Fruit fly (Drosophila melanogaster): Measurements from ENCODE around the gene Mulk.

dm6 chr2L:10314327-10315210 lies 44.7 kb downstream of the Mulk start, which contains the start of the genes Usp14 and CG4972:
- TF ChIP-seq ttk (optimal IDR thresholded peaks at IDR 0.05) (no peak), psq (optimal IDR thresholded peaks at IDR 0.05) (no peak), Sin3A (optimal IDR thresholded peaks at IDR 0.05) (no peak), h (optimal IDR thresholded peaks at IDR 0.05) (no peak), Myc (optimal IDR thresholded peaks at IDR 0.05) (no peak)

Measured in Kc167 (cell line).